Fruit fly (Drosophila melanogaster) whole organism, embryonic: Measurements from ENCODE around the gene Reck.

Source experiments
- Abd-B ChIP-seq: fragments of 200-800 bp; sonication (Bioruptor generic); optimal IDR thresholded peaks from 2 replicates; lab custom pipeline; 2018; ENCODE audit warnings: missing biosample characterization, mild to moderate bottlenecking, missing genetic modification characterization, moderate library complexity
- CG10654 ChIP-seq: fragments of 200-800 bp; sonication (Bioruptor generic); optimal IDR thresholded peaks from 2 replicates; lab custom pipeline; 2016; ENCODE audit warnings: missing biosample characterization, missing genetic modification characterization
- CG13894 ChIP-seq: fragments of 200-800 bp; sonication (Bioruptor generic); optimal IDR thresholded peaks from 3 replicates; lab custom pipeline; 2018; ENCODE audit warnings: missing biosample characterization, mild to moderate bottlenecking, missing genetic modification characterization, moderate library complexity
- CG14441 ChIP-seq: fragments of 200-800 bp; sonication (Bioruptor generic); IDR thresholded peaks from 2 replicates; pipeline ENCODE4 v1.3.6; 2022; ENCODE audit warnings: missing biosample characterization, missing genetic modification characterization
- CG15011 ChIP-seq: fragments of 200-800 bp; sonication (Bioruptor generic); optimal IDR thresholded peaks from 3 replicates; lab custom pipeline; 2018; ENCODE audit warnings: missing biosample characterization, mild to moderate bottlenecking, missing genetic modification characterization
- CG16779 ChIP-seq: fragments of 200-800 bp; sonication (Bioruptor generic); IDR thresholded peaks from 2 replicates; pipeline ENCODE4 v1.3.6; 2022; ENCODE audit warnings: missing biosample characterization, missing genetic modification characterization
- CG2202 ChIP-seq: fragments of 200-800 bp; sonication (Bioruptor generic); optimal IDR thresholded peaks from 2 replicates; lab custom pipeline; 2018; ENCODE audit warnings: missing biosample characterization, mild to moderate bottlenecking, missing genetic modification characterization
- CG3995 ChIP-seq: fragments of 200-800 bp; sonication (Bioruptor generic); optimal IDR thresholded peaks from 3 replicates; lab custom pipeline; 2016; ENCODE audit warnings: missing biosample characterization, missing genetic modification characterization
- CG42726 ChIP-seq: fragments of 200-800 bp; sonication (Bioruptor generic); IDR thresholded peaks from 2 replicates; pipeline ENCODE4 v1.3.6; 2022; ENCODE audit warnings: missing biosample characterization, missing genetic modification characterization; ENCODE audit not compliant: partially characterized antibody
- CG4730 ChIP-seq: fragments of 200-800 bp; sonication (Bioruptor generic); IDR thresholded peaks from 2 replicates; pipeline ENCODE4 v1.3.6; 2022; ENCODE audit warnings: missing biosample characterization, missing genetic modification characterization
- CG6654 ChIP-seq: fragments of 200-800 bp; sonication (Bioruptor generic); optimal IDR thresholded peaks from 2 replicates; lab custom pipeline; 2017; ENCODE audit warnings: missing biosample characterization, mild to moderate bottlenecking, missing genetic modification characterization
- CG6791 ChIP-seq: fragments of 200-800 bp; sonication (Bioruptor generic); IDR thresholded peaks from 3 replicates; pipeline ENCODE4 v1.3.6; 2022; ENCODE audit warnings: missing biosample characterization, missing genetic modification characterization; ENCODE audit not compliant: partially characterized antibody
- CG9797 ChIP-seq: fragments of 200-800 bp; sonication (Bioruptor generic); optimal IDR thresholded peaks from 3 replicates; lab custom pipeline; 2018; ENCODE audit warnings: missing biosample characterization, mild to moderate bottlenecking, missing genetic modification characterization
- CG9817 ChIP-seq: fragments of 200-800 bp; sonication (Bioruptor generic); optimal IDR thresholded peaks from 2 replicates; lab custom pipeline; 2018; ENCODE audit warnings: missing biosample characterization, mild to moderate bottlenecking, missing genetic modification characterization, moderate library complexity
- D19A ChIP-seq: fragments of 200-800 bp; optimal IDR thresholded peaks from 3 replicates; lab custom pipeline; 2019; ENCODE audit warnings: missing biosample characterization, mild to moderate bottlenecking, missing genetic modification characterization, moderate library complexity
- Doc2 ChIP-seq: fragments of 200-800 bp; sonication (Bioruptor generic); IDR thresholded peaks from 2 replicates; pipeline ENCODE4 v1.3.6; 2022; ENCODE audit warnings: missing biosample characterization, missing genetic modification characterization
- Gug ChIP-seq: fragments of 200-800 bp; sonication (Bioruptor generic); IDR thresholded peaks from 4 replicates; pipeline ENCODE4 v1.3.6; 2022; ENCODE audit warnings: missing biosample characterization, missing genetic modification characterization
- HLH54F ChIP-seq: fragments of 200-800 bp; sonication (Bioruptor generic); optimal IDR thresholded peaks from 3 replicates; lab custom pipeline; 2016; ENCODE audit warnings: missing biosample characterization, missing genetic modification characterization
- Hr51 ChIP-seq, 2 experiments: fragments of 200-800 bp; sonication (Bioruptor generic); optimal IDR thresholded peaks; 2 replicates in 1 of 2; 3 replicates in 1 of 2; lab custom pipeline; 2016 to 2018; ENCODE audit warnings: missing biosample characterization in 2 of 2, missing genetic modification characterization in 2 of 2, mild to moderate bottlenecking in 1 of 2, moderate library complexity in 1 of 2
- Hr78 ChIP-seq, 2 experiments: fragments of 200-800 bp in 1 of 2; fragments of >200 bp in 1 of 2; sonication (Bioruptor generic) in 1 of 2; optimal IDR thresholded peaks; 2 replicates each; lab custom pipeline; 2017 to 2019; ENCODE audit warnings: missing biosample characterization in 2 of 2, missing genetic modification characterization in 2 of 2, mild to moderate bottlenecking in 1 of 2, moderate library complexity in 1 of 2
- MESR4 ChIP-seq: fragments of 200-800 bp; sonication (Bioruptor generic); optimal IDR thresholded peaks from 2 replicates; lab custom pipeline; 2018; ENCODE audit warnings: missing biosample characterization, mild to moderate bottlenecking, missing genetic modification characterization, moderate library complexity
- Rx ChIP-seq: fragments of 200-800 bp; sonication (Bioruptor generic); IDR thresholded peaks from 2 replicates; pipeline ENCODE4 v1.3.6; 2022; ENCODE audit warnings: missing biosample characterization, missing genetic modification characterization
- Sry-δ ChIP-seq: fragments of 200-800 bp; sonication (Bioruptor generic); optimal IDR thresholded peaks from 2 replicates; lab custom pipeline; 2016; ENCODE audit warnings: missing biosample characterization, missing genetic modification characterization
- Tbp ChIP-seq: fragments of >200 bp; optimal IDR thresholded peaks from 2 replicates; lab custom pipeline; 2018; ENCODE audit warnings: missing biosample characterization, missing genetic modification characterization
- amos ChIP-seq: fragments of 200-800 bp; sonication (Bioruptor generic); IDR thresholded peaks from 2 replicates; pipeline ENCODE4 v1.3.6; 2022; ENCODE audit warnings: missing biosample characterization, missing genetic modification characterization; ENCODE audit not compliant: partially characterized antibody
- bcd ChIP-seq: fragments of 200-800 bp; sonication (Bioruptor generic); optimal IDR thresholded peaks from 2 replicates; lab custom pipeline; 2017; ENCODE audit warnings: missing biosample characterization, mild to moderate bottlenecking, missing genetic modification characterization
- ci ChIP-seq: fragments of 200-800 bp; sonication (Bioruptor generic); IDR thresholded peaks from 3 replicates; pipeline ENCODE4 v1.3.6; 2022; ENCODE audit warnings: missing biosample characterization, missing genetic modification characterization
- danr ChIP-seq: fragments of 200-800 bp; sonication (Bioruptor generic); IDR thresholded peaks from 2 replicates; pipeline ENCODE4 v1.3.6; 2022; ENCODE audit warnings: missing biosample characterization, missing genetic modification characterization
- emc ChIP-seq: fragments of 200-800 bp; sonication (Bioruptor generic); optimal IDR thresholded peaks from 2 replicates; lab custom pipeline; 2016; ENCODE audit warnings: missing biosample characterization, missing genetic modification characterization
- hbn ChIP-seq: fragments of 200-800 bp; sonication (Bioruptor generic); IDR thresholded peaks from 2 replicates; pipeline ENCODE4 v1.3.6; 2022; ENCODE audit warnings: missing biosample characterization, missing genetic modification characterization; ENCODE audit not compliant: partially characterized antibody
- inv ChIP-seq: fragments of 200-800 bp; sonication (Bioruptor generic); IDR thresholded peaks from 2 replicates; pipeline ENCODE4 v1.3.6; 2022; ENCODE audit warnings: missing biosample characterization, missing genetic modification characterization; ENCODE audit not compliant: partially characterized antibody
- nau ChIP-seq: fragments of 200-800 bp; sonication (Bioruptor generic); optimal IDR thresholded peaks from 3 replicates; lab custom pipeline; 2017; ENCODE audit warnings: missing biosample characterization, mild to moderate bottlenecking, missing genetic modification characterization, missing genetic modification reagents
- psq ChIP-seq: fragments of 200-800 bp; sonication (Bioruptor generic); optimal IDR thresholded peaks from 2 replicates; lab custom pipeline; 2017; ENCODE audit warnings: missing biosample characterization, missing genetic modification characterization
- ro ChIP-seq: fragments of 200-800 bp; sonication (Bioruptor generic); IDR thresholded peaks from 2 replicates; pipeline ENCODE4 v1.3.6; 2022; ENCODE audit warnings: missing biosample characterization, missing genetic modification characterization
- shn ChIP-seq: fragments of 200-800 bp; sonication (Bioruptor generic); optimal IDR thresholded peaks from 3 replicates; lab custom pipeline; 2016; ENCODE audit warnings: missing biosample characterization, missing genetic modification characterization
- sima ChIP-seq: fragments of 200-800 bp; sonication (Bioruptor generic); optimal IDR thresholded peaks from 2 replicates; lab custom pipeline; 2016; ENCODE audit warnings: missing biosample characterization, missing genetic modification characterization
- tio ChIP-seq: fragments of 200-800 bp; sonication (Bioruptor generic); optimal IDR thresholded peaks from 2 replicates; lab custom pipeline; 2017; ENCODE audit warnings: missing biosample characterization, missing genetic modification characterization, inconsistent platforms
- tup ChIP-seq: fragments of 200-800 bp; sonication (Bioruptor generic); optimal IDR thresholded peaks from 2 replicates; lab custom pipeline; 2016; ENCODE audit warnings: missing biosample characterization, mild to moderate bottlenecking, missing genetic modification characterization, moderate library complexity
- twi ChIP-seq: fragments of 200-800 bp; optimal IDR thresholded peaks from 2 replicates; lab custom pipeline; 2019; ENCODE audit warnings: missing biosample characterization, mild to moderate bottlenecking, missing genetic modification characterization, moderate library complexity
- yki ChIP-seq: fragments of >200 bp; optimal IDR thresholded peaks from 3 replicates; lab custom pipeline; 2018
- zf30C ChIP-seq: fragments of 200-800 bp; sonication (Bioruptor generic); optimal IDR thresholded peaks from 3 replicates; lab custom pipeline; 2018; ENCODE audit warnings: missing biosample characterization, mild to moderate bottlenecking, missing genetic modification characterization
- zfh1 ChIP-seq: fragments of 200-800 bp; sonication (Bioruptor generic); IDR thresholded peaks from 3 replicates; pipeline ENCODE4 v1.3.6; 2022; ENCODE audit warnings: missing biosample characterization, missing genetic modification characterization

Gene Reck

DNA sequence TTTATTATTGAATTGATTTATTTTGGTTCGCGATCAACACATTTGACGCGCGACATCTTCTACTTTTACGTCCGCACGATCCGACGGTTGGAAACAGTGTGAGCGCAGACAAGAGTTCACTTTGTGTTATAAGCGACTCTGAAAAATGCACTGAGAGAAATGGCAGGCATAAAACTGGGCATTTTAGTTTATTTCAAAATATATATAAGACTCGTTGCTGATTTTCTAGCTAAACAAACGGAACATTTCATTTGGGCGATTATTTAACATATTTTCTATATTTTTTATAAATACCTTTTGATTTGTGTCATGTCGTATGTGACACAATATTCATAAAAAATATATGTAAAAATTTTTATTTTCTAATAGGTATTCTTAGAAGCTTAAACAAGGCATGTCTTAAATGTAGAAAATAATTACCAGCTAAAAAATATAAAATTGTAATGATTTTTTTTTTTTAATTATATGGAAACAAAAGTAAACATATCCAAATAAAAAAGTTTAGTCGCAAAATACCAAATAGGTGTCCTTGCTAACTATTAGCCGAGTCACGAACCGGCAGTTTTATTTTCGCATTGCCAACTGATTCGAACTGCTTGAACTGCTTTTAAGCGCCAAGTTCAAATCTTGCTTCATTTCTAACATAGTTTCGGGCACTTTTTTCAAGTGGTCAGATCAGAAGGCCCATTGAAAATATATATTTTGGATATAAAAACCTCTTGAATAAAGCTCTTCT lies at the start of gene Reck (continued):
- TF ChIP-seq nau (GFP tag; lab: Kevin White, UChicago) (peak; percentile 73), psq (peak; percentile 45), MESR4 (peak; percentile 1), tup (peak; percentile 56), Hr78 (GFP tag; optimal IDR thresholded peaks at IDR 0.05; lab: Kevin White, UChicago) (peak in 1 of 2 experiments; percentile 54), Rx (GFP tag; lab: Robert Waterston, UW) (peak; percentile 50; the same call in 1 of the 2 replicates), Hr51 (GFP tag; optimal IDR thresholded peaks at IDR 0.05; lab: Kevin White, UChicago) (peak; percentile 48 to 90), CG6791 (GFP tag; lab: Robert Waterston, UW) (no peak), CG9797 (GFP tag; lab: Kevin White, UChicago) (peak; percentile 26), CG9817 (tag; lab: Kevin White, UChicago) (peak; percentile 58), twi (tag; lab: Kevin White, UChicago) (peak; percentile 41), yki (lab: Kevin White, UChicago) (peak; percentile 11), CG3995 (no peak), amos (GFP tag; lab: Robert Waterston, UW) (no peak), Doc2 (GFP tag; lab: Robert Waterston, UW) (no peak), tio (GFP tag; lab: Kevin White, UChicago) (peak; percentile 83), CG2202 (tag; lab: Kevin White, UChicago) (peak; percentile 71), inv (no peak), CG16779 (GFP tag; lab: Robert Waterston, UW) (0 out of 2 replicates have a peak, but pooled peaks have one; percentile 11), danr (no peak), bcd (GFP tag; lab: Kevin White, UChicago) (peak; percentile 77), shn (GFP tag; lab: Kevin White, UChicago) (no peak), sima (GFP tag; lab: Kevin White, UChicago) (no peak), zf30C (GFP tag; lab: Kevin White, UChicago) (peak; percentile 86), ro (GFP tag; lab: Robert Waterston, UW) (0 out of 2 replicates have a peak, but pooled peaks have one; percentile 33), Sry-δ (GFP tag; lab: Kevin White, UChicago) (peak; percentile 2), hbn (no peak), HLH54F (peak; percentile 7), zfh1 (peak; percentile 83; the same call in 2 of the 3 replicates), CG10654 (GFP tag; lab: Kevin White, UChicago) (peak; percentile 76), CG15011 (GFP tag; lab: Kevin White, UChicago) (no peak), ci (GFP tag; lab: Robert Waterston, UW) (peak; percentile 94), CG42726 (GFP tag; lab: Robert Waterston, UW) (0 out of 2 replicates have a peak, but pooled peaks have one; percentile 15), Tbp (GFP tag; lab: Kevin White, UChicago) (no peak), CG13894 (tag; lab: Kevin White, UChicago) (peak; percentile 25), D19A (tag; lab: Kevin White, UChicago) (peak; percentile 78), CG4730 (peak; percentile 74), CG6654 (GFP tag; lab: Kevin White, UChicago) (peak; percentile 15), CG14441 (GFP tag; lab: Robert Waterston, UW) (peak; percentile 81), emc (peak; percentile 37), Abd-B (GFP tag; lab: Kevin White, UChicago) (peak; percentile 39), Gug (peak; percentile 64; the same call in 2 of the 4 replicates)
